Fruit fly (Drosophila melanogaster): Measurements from ENCODE around the gene CG45116.
A peak's percentile ranks its signal among the peaks of the same experiment; 100 is the strongest.

Gene CG45116

dm6 chr3L:22717137-22717767, 18.0 kb downstream of the CG45116 start, which contains the start of the genes ArfGAP3 and CG32452 (continued):
- TF ChIP-seq chn (GFP tag; optimal IDR thresholded peaks at IDR 0.05) (peak; percentile 65), Adf1 (GFP tag; IDR thresholded peaks at IDR 0.05) (peak; percentile 31; the same call in 1 of the 2 replicates), BEAF-32 (GFP tag; optimal IDR thresholded peaks at IDR 0.05) (peak; percentile 75), CG7839 (tag; optimal IDR thresholded peaks at IDR 0.05) (peak; percentile 72), Med (GFP tag) (peak; percentile 92), jigr1 (GFP tag; IDR thresholded peaks at IDR 0.05) (no peak), eve (GFP tag; optimal IDR thresholded peaks at IDR 0.05) (no peak), exex (tag; optimal IDR thresholded peaks at IDR 0.05) (peak; percentile 47), dysf (GFP tag; IDR thresholded peaks at IDR 0.05) (peak; percentile 70; the same call in 2 of the 3 replicates), btn (GFP tag; optimal IDR thresholded peaks at IDR 0.05) (no peak), CG3281 (GFP tag; optimal IDR thresholded peaks at IDR 0.05) (peak; percentile 50), Poxn (GFP tag; IDR thresholded peaks at IDR 0.05) (no peak), z (GFP tag; IDR thresholded peaks at IDR 0.05) (no peak), CG7556 (GFP tag; optimal IDR thresholded peaks at IDR 0.05) (peak; percentile 76), Mes4 (GFP tag; optimal IDR thresholded peaks at IDR 0.05) (no peak), Fer3 (tag; optimal IDR thresholded peaks at IDR 0.05) (peak; percentile 78), Ptx1 (GFP tag; IDR thresholded peaks at IDR 0.05) (peak; percentile 80), stwl (tag; optimal IDR thresholded peaks at IDR 0.05) (peak; percentile 51), CG33557 (GFP tag; optimal IDR thresholded peaks at IDR 0.05) (peak; percentile 61), CG13424 (tag; optimal IDR thresholded peaks at IDR 0.05) (peak; percentile 83), ase (GFP tag; IDR thresholded peaks at IDR 0.05) (peak; percentile 65), ranshi (GFP tag; IDR thresholded peaks at IDR 0.05) (peak; percentile 59; the same call in 1 of the 2 replicates), PHDP (tag; optimal IDR thresholded peaks at IDR 0.05) (peak; percentile 66), CG12236 (GFP tag; optimal IDR thresholded peaks at IDR 0.05) (peak; percentile 5), danr (GFP tag; IDR thresholded peaks at IDR 0.05) (0 out of 2 replicates have a peak, but pooled peaks have one; percentile 27), CG7786 (GFP tag; optimal IDR thresholded peaks at IDR 0.05) (peak; percentile 39), CG4424 (GFP tag; optimal IDR thresholded peaks at IDR 0.05) (peak; percentile 77), CG18619 (GFP tag; optimal IDR thresholded peaks at IDR 0.05) (peak; percentile 74), crol (GFP tag; IDR thresholded peaks at IDR 0.05) (no peak), yki (optimal IDR thresholded peaks at IDR 0.05) (no peak), CG30020 (tag; optimal IDR thresholded peaks at IDR 0.05) (peak; percentile 81), Hr51 (GFP tag; optimal IDR thresholded peaks at IDR 0.05) (peak; percentile 52 to 75), zen2 (GFP tag; IDR thresholded peaks at IDR 0.05; ENCODE audit: partially characterized antibody) (peak; percentile 27; the same call in 2 of the 3 replicates), pho (GFP tag; optimal IDR thresholded peaks at IDR 0.05) (peak; percentile 74), Hey (tag; optimal IDR thresholded peaks at IDR 0.05) (no peak), CG9797 (GFP tag; optimal IDR thresholded peaks at IDR 0.05) (peak; percentile 22), Fer1 (GFP tag; optimal IDR thresholded peaks at IDR 0.05) (no peak), CG2875 (GFP tag; optimal IDR thresholded peaks at IDR 0.05) (peak; percentile 36), CG8281 (tag; optimal IDR thresholded peaks at IDR 0.05) (peak; percentile 38), MESR4 (GFP tag; optimal IDR thresholded peaks at IDR 0.05) (peak; percentile 98), CG2129 (GFP tag; IDR thresholded peaks at IDR 0.05; ENCODE audit: partially characterized antibody) (peak; percentile 57; the same call in 1 of the 2 replicates), CG2712 (tag; optimal IDR thresholded peaks at IDR 0.05) (peak; percentile 80), Oaz (GFP tag; IDR thresholded peaks at IDR 0.05) (peak; percentile 70), ems (GFP tag; optimal IDR thresholded peaks at IDR 0.05) (peak; percentile 35), gro (GFP tag; optimal IDR thresholded peaks at IDR 0.05) (peak; percentile 24), CG2116 (GFP tag; optimal IDR thresholded peaks at IDR 0.05) (peak; percentile 78), CG3838 (GFP tag; optimal IDR thresholded peaks at IDR 0.05) (peak; percentile 54), wor (GFP tag; IDR thresholded peaks at IDR 0.05) (peak; percentile 52), CG16815 (GFP tag; optimal IDR thresholded peaks at IDR 0.05) (peak; percentile 51), ci (GFP tag; IDR thresholded peaks at IDR 0.05) (peak; percentile 77)
